Worm (Caenorhabditis elegans): ENCODE data around the gene fbxa-72.

ce11 chrV:689538-689937, 13.0 kb upstream of the fbxa-72 start:
- TF ChIP-seq ztf-4 (tag; optimal IDR thresholded peaks at IDR 0.05) (no peak), mdl-1 (tag; optimal IDR thresholded peaks at IDR 0.05) (no peak), alr-1 (tag; optimal IDR thresholded peaks at IDR 0.05) (no peak), unc-62 (GFP tag; optimal IDR thresholded peaks at IDR 0.05) (no peak), R02D3.7 (tag; optimal IDR thresholded peaks at IDR 0.05) (no peak), lin-39 (tag; optimal IDR thresholded peaks at IDR 0.05) (no peak), nhr-77 (tag; optimal IDR thresholded peaks at IDR 0.05) (no peak), unc-55 (GFP tag; optimal IDR thresholded peaks at IDR 0.05) (no peak), ztf-11 (tag; optimal IDR thresholded peaks at IDR 0.05) (no peak), ceh-82 (tag; optimal IDR thresholded peaks at IDR 0.05) (no peak), ZK546.5 (tag; optimal IDR thresholded peaks at IDR 0.05) (no peak), lsy-2 (tag; optimal IDR thresholded peaks at IDR 0.05) (no peak), blmp-1 (tag; optimal IDR thresholded peaks at IDR 0.05; ENCODE audit: insufficient read depth) (no peak), aly-2 (tag; optimal IDR thresholded peaks at IDR 0.05) (no peak)
